Comparison of ENCODE assay signal across 5 worm cellular contexts in the genomic region with DNA sequence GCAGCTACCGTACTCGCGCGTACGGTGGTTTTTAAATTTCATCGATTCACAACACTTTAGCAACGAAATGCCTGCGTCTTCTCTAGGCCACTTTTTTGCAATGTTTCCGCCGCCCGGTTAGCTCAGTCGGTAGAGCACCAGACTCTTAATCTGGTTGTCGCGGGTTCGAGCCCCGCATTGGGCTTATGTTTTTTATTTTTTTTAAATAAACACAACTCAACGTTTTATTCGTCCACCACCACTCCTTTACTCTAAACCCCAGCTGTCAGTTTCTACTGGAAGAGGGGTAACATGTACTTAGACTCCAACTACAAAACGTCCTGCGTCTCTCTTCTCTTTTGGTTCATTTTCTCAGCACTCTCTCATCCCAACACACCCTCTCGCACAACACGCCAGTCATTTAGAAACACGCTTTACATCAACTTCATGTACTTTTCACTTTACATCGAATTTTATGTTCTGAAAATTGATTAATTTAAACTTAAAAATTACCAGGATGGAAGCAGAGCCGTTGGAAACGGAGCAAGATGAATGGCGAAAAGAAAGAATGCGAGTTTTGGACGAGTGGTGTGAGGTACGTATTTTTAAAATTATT.
A peak's percentile ranks its signal among the peaks of the same experiment; 100 is the strongest.
TF ChIP-seq lines count a peak whose summit lies in the region.

elmd-1 (plus strand) TSS at position 494 of the 595 bp plus-strand sequence.
hecw-1 (minus strand) TSS at position 545 of the 595 bp plus-strand sequence.

TF ChIP-seq in whole organism, L1 larva, 84 proteins besides CTCF, POLR2A, EP300 and RAD21 (continues in another document):
- TF ChIP-seq lir-3 (tag; optimal IDR thresholded peaks at IDR 0.05; lab: Kevin White, UChicago; ENCODE audit: poor library complexity) (no peak), dpl-1 (GFP tag; optimal IDR thresholded peaks at IDR 0.05; lab: Kevin White, UChicago) (peak in 1 of 3 experiments; percentile 38), isw-1 (GFP tag; IDR thresholded peaks at IDR 0.05; lab: Robert Waterston, UW) (peak; percentile 17), nhr-20 (tag; optimal IDR thresholded peaks at IDR 0.05; lab: Kevin White, UChicago) (peak; percentile 56), ceh-88 (GFP tag; IDR thresholded peaks at IDR 0.05; lab: Robert Waterston, UW) (peak; percentile 25; the same call in 1 of the 2 replicates), efl-3 (GFP tag; optimal IDR thresholded peaks at IDR 0.05; lab: Kevin White, UChicago) (no peak), ceh-90 (tag; optimal IDR thresholded peaks at IDR 0.05; lab: Kevin White, UChicago) (no peak), irx-1 (tag; optimal IDR thresholded peaks at IDR 0.05; lab: Kevin White, UChicago) (peak; percentile 19), nhr-90 (tag; optimal IDR thresholded peaks at IDR 0.05; lab: Kevin White, UChicago; ENCODE audit: poor library complexity) (peak; percentile 64), lin-14 (GFP tag; optimal IDR thresholded peaks at IDR 0.05; lab: Kevin White, UChicago) (peak; percentile 66), mab-9 (GFP tag; IDR thresholded peaks at IDR 0.05; lab: Robert Waterston, UW) (no peak), C34B4.2 (tag; optimal IDR thresholded peaks at IDR 0.05; lab: Kevin White, UChicago) (no peak), dsc-1 (tag; optimal IDR thresholded peaks at IDR 0.05; lab: Kevin White, UChicago) (peak; percentile 65), tbx-2 (tag; optimal IDR thresholded peaks at IDR 0.05; lab: Kevin White, UChicago) (peak; percentile 54), nhr-19 (GFP tag; conservative IDR thresholded peaks at IDR 0.05; lab: Robert Waterston, UW) (peak; percentile 64), fkh-10 (GFP tag; optimal IDR thresholded peaks at IDR 0.05; lab: Kevin White, UChicago) (no peak)

TF ChIP-seq in whole organism, L3 larva, 47 proteins besides CTCF, POLR2A, EP300 and RAD21:
- TF ChIP-seq egl-27 (tag; optimal IDR thresholded peaks at IDR 0.05; lab: Kevin White, UChicago) = peak; percentile 19
- no peak for TF ChIP-seq ceh-9 (tag; optimal IDR thresholded peaks at IDR 0.05; lab: Kevin White, UChicago)
- TF ChIP-seq nhr-28 (tag; optimal IDR thresholded peaks at IDR 0.05; lab: Kevin White, UChicago) = no peak
- TF ChIP-seq elt-2 (tag; optimal IDR thresholded peaks at IDR 0.05; lab: Kevin White, UChicago) = peak; percentile 61
- peak; percentile 4 for TF ChIP-seq nhr-23 (tag; optimal IDR thresholded peaks at IDR 0.05; lab: Kevin White, UChicago)
- TF ChIP-seq lin-39 (tag; optimal IDR thresholded peaks at IDR 0.05; lab: Kevin White, UChicago) = peak; percentile 37
- no peak for TF ChIP-seq mdl-1 (tag; optimal IDR thresholded peaks at IDR 0.05; lab: Kevin White, UChicago)
- peak; percentile 71 for TF ChIP-seq nfya-1 (tag; optimal IDR thresholded peaks at IDR 0.05; lab: Kevin White, UChicago; ENCODE audit: insufficient read depth)
- peak; percentile 15 for TF ChIP-seq jun-1 (tag; optimal IDR thresholded peaks at IDR 0.05; lab: Kevin White, UChicago)
- TF ChIP-seq lsy-12 (tag; optimal IDR thresholded peaks at IDR 0.05; lab: Kevin White, UChicago) = peak; percentile 7
- TF ChIP-seq hmg-11 (tag; optimal IDR thresholded peaks at IDR 0.05; lab: Kevin White, UChicago) = peak; percentile 19
- peak; percentile 30 for TF ChIP-seq lin-15B (tag; optimal IDR thresholded peaks at IDR 0.05; lab: Kevin White, UChicago)
- no peak for TF ChIP-seq nhr-43 (tag; optimal IDR thresholded peaks at IDR 0.05; lab: Kevin White, UChicago; ENCODE audit: poor library complexity, severe bottlenecking)

TF ChIP-seq in whole organism, early embryonic, 17 proteins besides CTCF, POLR2A, EP300 and RAD21:
- TF ChIP-seq pes-1 (GFP tag; IDR thresholded peaks at IDR 0.05; lab: Robert Waterston, UW) (peak; percentile 78), flt-1 (GFP tag; IDR thresholded peaks at IDR 0.05; lab: Robert Waterston, UW) (0 out of 2 replicates have a peak, but pooled peaks have one; percentile 19), F13C5.2 (tag; optimal IDR thresholded peaks at IDR 0.05; lab: Kevin White, UChicago) (no peak), ceh-13 (GFP tag; optimal IDR thresholded peaks at IDR 0.05; lab: Kevin White, UChicago) (no peak), ceh-36 (tag; optimal IDR thresholded peaks at IDR 0.05; lab: Kevin White, UChicago) (peak; percentile 52), tbx-11 (GFP tag; IDR thresholded peaks at IDR 0.05; lab: Robert Waterston, UW) (peak; percentile 57; the same call in 1 of the 2 replicates), B0310.2 (tag; optimal IDR thresholded peaks at IDR 0.05; lab: Kevin White, UChicago) (no peak), sea-1 (GFP tag; conservative IDR thresholded peaks at IDR 0.05; lab: Robert Waterston, UW) (no peak; the same call in 1 of the 2 replicates), hmg-4 (GFP tag; optimal IDR thresholded peaks at IDR 0.05; lab: Kevin White, UChicago) (peak; percentile 58), tra-4 (tag; optimal IDR thresholded peaks at IDR 0.05; lab: Kevin White, UChicago) (no peak), ets-7 (tag; optimal IDR thresholded peaks at IDR 0.05; lab: Kevin White, UChicago) (no peak), scrt-1 (GFP tag; IDR thresholded peaks at IDR 0.05; lab: Robert Waterston, UW) (peak; percentile 66)

TF ChIP-seq in whole organism, midembryonic, 9 proteins besides CTCF, POLR2A, EP300 and RAD21:
- TF ChIP-seq ztf-23 (GFP tag; IDR thresholded peaks at IDR 0.05; lab: Robert Waterston, UW) (peak; percentile 68; the same call in 1 of the 2 replicates), flt-1 (GFP tag; IDR thresholded peaks at IDR 0.05; lab: Robert Waterston, UW) (peak; percentile 74; the same call in 1 of the 2 replicates), med-1 (GFP tag; optimal IDR thresholded peaks at IDR 0.05; lab: Kevin White, UChicago; ENCODE audit: insufficient read depth) (no peak), ztf-29 (GFP tag; IDR thresholded peaks at IDR 0.05; lab: Robert Waterston, UW) (peak; percentile 43; the same call in 1 of the 2 replicates), klf-2 (GFP tag; conservative IDR thresholded peaks at IDR 0.05; lab: Robert Waterston, UW) (no peak), tab-1 (GFP tag; IDR thresholded peaks at IDR 0.05; lab: Robert Waterston, UW) (peak; percentile 64; the same call in 1 of the 2 replicates), ref-1 (GFP tag; conservative IDR thresholded peaks at IDR 0.05; lab: Robert Waterston, UW) (peak; percentile 44; the same call in 1 of the 2 replicates), cog-1 (tag; optimal IDR thresholded peaks at IDR 0.05; lab: Kevin White, UChicago) (no peak), T22C8.4 (GFP tag; IDR thresholded peaks at IDR 0.05; lab: Robert Waterston, UW) (no peak)

TF ChIP-seq in whole organism, young adult, 124 proteins besides CTCF, POLR2A, EP300 and RAD21 (continues in another document):
- TF ChIP-seq hsf-1 (GFP tag; IDR thresholded peaks at IDR 0.05; lab: Robert Waterston, UW) = 0 out of 2 replicates have a peak, but pooled peaks have one; percentile 35
- TF ChIP-seq Y67H2A.10 (GFP tag; conservative IDR thresholded peaks at IDR 0.05; lab: Robert Waterston, UW) = 0 out of 2 replicates have a peak, but pooled peaks have one; percentile 16
- TF ChIP-seq let-607 (tag; optimal IDR thresholded peaks at IDR 0.05; lab: Kevin White, UChicago) = peak; percentile 19 to 55
- no peak for TF ChIP-seq unc-62 (GFP tag; optimal IDR thresholded peaks at IDR 0.05; lab: Kevin White, UChicago)
- no peak for TF ChIP-seq nhr-27 (tag; optimal IDR thresholded peaks at IDR 0.05; lab: Kevin White, UChicago)
- no peak for TF ChIP-seq Y53F4B.3 (GFP tag; IDR thresholded peaks at IDR 0.05; lab: Robert Waterston, UW)
- TF ChIP-seq B0019.2 (GFP tag; conservative IDR thresholded peaks at IDR 0.05; lab: Robert Waterston, UW) = peak; percentile 45; the same call in 1 of the 2 replicates
- 0 out of 2 replicates have a peak, but pooled peaks have one; percentile 54 for TF ChIP-seq aptf-2 (GFP tag; conservative IDR thresholded peaks at IDR 0.05; lab: Robert Waterston, UW)
- TF ChIP-seq ZK185.1 (tag; optimal IDR thresholded peaks at IDR 0.05; lab: Kevin White, UChicago; ENCODE audit: poor library complexity, severe bottlenecking) = no peak
- TF ChIP-seq sea-2 (GFP tag; IDR thresholded peaks at IDR 0.05; lab: Robert Waterston, UW) = no peak
- no peak for TF ChIP-seq ceh-79 (tag; optimal IDR thresholded peaks at IDR 0.05; lab: Kevin White, UChicago)
- TF ChIP-seq chd-7 (tag; optimal IDR thresholded peaks at IDR 0.05; lab: Kevin White, UChicago) = peak; percentile 51
- peak; percentile 45 for TF ChIP-seq atf-7 (tag; optimal IDR thresholded peaks at IDR 0.05; lab: Kevin White, UChicago)
- TF ChIP-seq hlh-12 (tag; optimal IDR thresholded peaks at IDR 0.05; lab: Kevin White, UChicago) = no peak
- no peak for TF ChIP-seq dpff-1 (tag; optimal IDR thresholded peaks at IDR 0.05; lab: Kevin White, UChicago)
- TF ChIP-seq Y79H2A.3 (GFP tag; conservative IDR thresholded peaks at IDR 0.05; lab: Robert Waterston, UW) = no peak
- peak; percentile 8 for TF ChIP-seq tlf-1 (GFP tag; optimal IDR thresholded peaks at IDR 0.05; lab: Kevin White, UChicago)
- peak; percentile 36 for TF ChIP-seq ceh-27 (GFP tag; optimal IDR thresholded peaks at IDR 0.05; lab: Kevin White, UChicago)
- TF ChIP-seq F39B2.1 (GFP tag; IDR thresholded peaks at IDR 0.05; lab: Robert Waterston, UW) = no peak
- peak; percentile 13 for TF ChIP-seq ztf-26 (tag; optimal IDR thresholded peaks at IDR 0.05; lab: Kevin White, UChicago)
- no peak for TF ChIP-seq ceh-91 (GFP tag; IDR thresholded peaks at IDR 0.05; lab: Robert Waterston, UW)
- no peak for TF ChIP-seq egl-18 (GFP tag; IDR thresholded peaks at IDR 0.05; lab: Robert Waterston, UW)
- TF ChIP-seq sdz-38 (tag; optimal IDR thresholded peaks at IDR 0.05; lab: Kevin White, UChicago) = no peak
- peak; percentile 78 for TF ChIP-seq F33H1.4 (GFP tag; IDR thresholded peaks at IDR 0.05; lab: Robert Waterston, UW)
- TF ChIP-seq tbx-9 (tag; optimal IDR thresholded peaks at IDR 0.05; lab: Kevin White, UChicago; ENCODE audit: borderline replicate concordance) = no peak
- peak; percentile 7 for TF ChIP-seq sptf-2 (GFP tag; optimal IDR thresholded peaks at IDR 0.05; lab: Kevin White, UChicago)
- TF ChIP-seq F37B4.10 (GFP tag; IDR thresholded peaks at IDR 0.05; lab: Robert Waterston, UW) = no peak
- TF ChIP-seq ets-4 (GFP tag; optimal IDR thresholded peaks at IDR 0.05; lab: Kevin White, UChicago) = no peak
- 0 out of 2 replicates have a peak, but pooled peaks have one; percentile 29 for TF ChIP-seq K11D2.4 (GFP tag; IDR thresholded peaks at IDR 0.05; lab: Robert Waterston, UW)
- peak; percentile 77 for TF ChIP-seq nhr-90 (tag; optimal IDR thresholded peaks at IDR 0.05; lab: Kevin White, UChicago)
- TF ChIP-seq K12H6.12 (tag; optimal IDR thresholded peaks at IDR 0.05; lab: Kevin White, UChicago) = no peak
- TF ChIP-seq F10E7.11 (tag; optimal IDR thresholded peaks at IDR 0.05; lab: Kevin White, UChicago) = no peak
- TF ChIP-seq B0261.1 (tag; optimal IDR thresholded peaks at IDR 0.05; lab: Kevin White, UChicago) = peak; percentile 91
- no peak for TF ChIP-seq pha-4 (tag; optimal IDR thresholded peaks at IDR 0.05; lab: Kevin White, UChicago)
- TF ChIP-seq ztf-3 (GFP tag; optimal IDR thresholded peaks at IDR 0.05; lab: Kevin White, UChicago) = no peak
- TF ChIP-seq him-1 (tag; optimal IDR thresholded peaks at IDR 0.05; lab: Kevin White, UChicago) = peak; percentile 38

Comparison
In these comparisons a context has a peak if more than half of its experiments do, and no peak if none do; other contexts are left out.
1. Of the 8 proteins assayed by ChIP-seq in both whole organism, young adult and whole organism, L1 larva: peak only in whole organism, young adult: snpc-4; only in whole organism, L1 larva: efl-1 and lin-35; in both: nhr-90; in neither: 2; mixed calls (peak in some experiments, not most) for 2.